Worm (Caenorhabditis elegans) whole organism, early embryonic: ENCODE results near the gene srv-25.
"Not testable (repeated sequence)": the region's sequence is repeated elsewhere in the genome, so short reads cannot be mapped to it uniquely, and the experiment has no call there.

Experiments used
- B0310.2 ChIP-seq: sonication (generic microtip); optimal IDR thresholded peaks from 2 replicates; lab custom pipeline; 2016; ENCODE audit warnings: mild to moderate bottlenecking, missing genetic modification characterization, missing compliant biosample characterization
- F13C5.2 ChIP-seq: sonication (generic microtip); optimal IDR thresholded peaks from 2 replicates; lab custom pipeline; 2017; ENCODE audit warnings: mild to moderate bottlenecking, missing genetic modification characterization, inconsistent platforms, missing compliant biosample characterization
- aly-1 ChIP-seq: sonication (generic microtip); optimal IDR thresholded peaks from 2 replicates; lab custom pipeline; 2016; ENCODE audit warnings: missing genetic modification characterization, missing compliant biosample characterization
- ama-1 ChIP-seq: fragments of 150-350 bp; optimal IDR thresholded peaks from 2 replicates; lab custom pipeline; 2014
- ceh-13 ChIP-seq: fragments of 200-800 bp; sonication (Bioruptor generic); optimal IDR thresholded peaks from 2 replicates; lab custom pipeline; 2018; ENCODE audit warnings: mild to moderate bottlenecking, missing genetic modification characterization, missing compliant biosample characterization
- ceh-36 ChIP-seq: sonication (generic microtip); optimal IDR thresholded peaks from 2 replicates; lab custom pipeline; 2016; ENCODE audit warnings: missing genetic modification characterization, inconsistent platforms, missing compliant biosample characterization
- ets-7 ChIP-seq: sonication (generic microtip); optimal IDR thresholded peaks from 2 replicates; lab custom pipeline; 2016; ENCODE audit warnings: missing genotype, missing genetic modification characterization, missing compliant biosample characterization
- flt-1 ChIP-seq: fragments of 200-800 bp; sonication (Bioruptor generic); IDR thresholded peaks from 2 replicates; pipeline ENCODE4 v1.3.6; 2022; ENCODE audit warnings: missing genetic modification characterization, missing compliant biosample characterization
- hmbx-1 ChIP-seq: sonication (generic microtip); optimal IDR thresholded peaks from 2 replicates; lab custom pipeline; 2016; ENCODE audit warnings: mild to moderate bottlenecking, missing genetic modification characterization, missing compliant biosample characterization
- hmg-4 ChIP-seq: fragments of 200-800 bp; sonication (Bioruptor generic); optimal IDR thresholded peaks from 2 replicates; lab custom pipeline; 2018; ENCODE audit warnings: mild to moderate bottlenecking, missing genetic modification characterization, missing compliant biosample characterization
- hnd-1 ChIP-seq: sonication (generic microtip); optimal IDR thresholded peaks from 2 replicates; lab custom pipeline; 2016; ENCODE audit warnings: missing genetic modification characterization, missing compliant biosample characterization
- pes-1 ChIP-seq: fragments of 200-800 bp; sonication (Bioruptor generic); IDR thresholded peaks from 2 replicates; pipeline ENCODE4 v1.3.6; 2022; ENCODE audit warnings: missing genetic modification reagents, missing genetic modification characterization, missing compliant biosample characterization
- scrt-1 ChIP-seq: fragments of 200-800 bp; sonication (Bioruptor generic); IDR thresholded peaks from 2 replicates; pipeline ENCODE4 v1.3.6; 2022; ENCODE audit warnings: missing genetic modification characterization, missing compliant biosample characterization
- sea-1 ChIP-seq: fragments of 200-800 bp; sonication (Bioruptor generic); conservative IDR thresholded peaks from 2 replicates; pipeline ENCODE4 v1.3.6; 2022; ENCODE audit warnings: missing genetic modification characterization, missing compliant biosample characterization
- tbx-11 ChIP-seq: fragments of 200-800 bp; sonication (Bioruptor generic); IDR thresholded peaks from 2 replicates; pipeline ENCODE4 v1.3.6; 2022; ENCODE audit warnings: missing genetic modification characterization, missing compliant biosample characterization
- tbx-37 ChIP-seq: fragments of 200-800 bp; sonication (Bioruptor generic); conservative IDR thresholded peaks from 2 replicates; pipeline ENCODE4 v1.3.6; 2022; ENCODE audit warnings: missing genetic modification reagents, missing genetic modification characterization, missing compliant biosample characterization
- tra-4 ChIP-seq: sonication (generic microtip); optimal IDR thresholded peaks from 2 replicates; lab custom pipeline; 2017; ENCODE audit warnings: missing genetic modification characterization, missing compliant biosample characterization

The srv-25 gene

DNA sequence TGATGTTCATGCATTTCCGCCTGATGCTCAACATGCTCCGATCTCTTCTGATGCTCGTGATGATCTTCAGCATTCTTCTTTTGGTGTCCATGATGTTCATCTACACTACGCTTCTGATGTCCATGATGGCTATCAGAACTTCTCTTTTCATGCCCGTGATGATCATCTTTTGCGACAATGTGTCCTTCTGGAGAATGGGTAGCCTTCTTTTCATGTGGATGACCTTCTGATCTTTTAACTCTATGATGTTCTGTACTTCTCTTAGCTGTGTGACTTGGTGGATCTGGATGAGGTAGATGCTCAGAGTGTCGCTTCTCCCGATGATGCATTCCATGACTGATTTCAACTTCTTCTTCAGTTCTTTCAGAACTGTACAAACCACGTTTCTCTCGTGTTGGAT lies 44.6 kb downstream of the srv-25 start:
- TF ChIP-seq tbx-11 (GFP tag; lab: Robert Waterston, UW) (no peak), F13C5.2 (no peak), flt-1 (GFP tag; lab: Robert Waterston, UW) (no peak), ets-7 (tag; lab: Kevin White, UChicago) (no peak), tra-4 (tag; lab: Kevin White, UChicago) (no peak), tbx-37 (no peak), scrt-1 (GFP tag; lab: Robert Waterston, UW) (no peak), pes-1 (no peak), hmg-4 (no peak), aly-1 (no peak), ama-1 (lab: Kevin White, UChicago) (no peak), sea-1 (no peak), ceh-13 (GFP tag; lab: Kevin White, UChicago) (no peak), hmbx-1 (tag; lab: Kevin White, UChicago) (no peak), ceh-36 (no peak), hnd-1 (no peak), B0310.2 (tag; lab: Kevin White, UChicago) (no peak)

ce11 chrIV:6254635-6255034 lies 48.9 kb downstream of the srv-25 start, which contains the start of gene T13A10.64:
Gene T13A10.64 (plus strand): TSS chrIV:6254935.
- TF ChIP-seq ets-7 (tag; lab: Kevin White, UChicago): no peak
- TF ChIP-seq aly-1: no peak
- TF ChIP-seq hnd-1: no peak
- no peak for TF ChIP-seq tbx-11 (GFP tag; lab: Robert Waterston, UW)
- no peak for TF ChIP-seq tra-4 (tag; lab: Kevin White, UChicago)
- TF ChIP-seq hmg-4: no peak
- TF ChIP-seq B0310.2 (tag; lab: Kevin White, UChicago): no peak
- TF ChIP-seq hmbx-1 (tag; lab: Kevin White, UChicago): no peak

- not testable (repeated sequence) for TF ChIP-seq ceh-13 (GFP tag; lab: Kevin White, UChicago); hnd-1; F13C5.2
Measured at ce11 chrIV:6253000-6253399, 50.5 kb downstream of the srv-25 start, which contains the start of gene T13A10.2. Gene T13A10.2 (plus strand): TSS chrIV:6253300.
